Worm (Caenorhabditis elegans) whole organism, L4 larva: ENCODE results near the gene ubxn-5.

Source experiments
- D1046.2 ChIP-seq: fragments of 200-800 bp; sonication (Bioruptor generic); IDR thresholded peaks from 2 replicates; pipeline ENCODE4 v1.3.6; 2022; ENCODE audit warnings: missing genetic modification characterization, missing compliant biosample characterization
- F26F4.8 ChIP-seq: fragments of 200-800 bp; sonication (Bioruptor generic); conservative IDR thresholded peaks from 2 replicates; pipeline ENCODE4 v1.3.6; 2022; ENCODE audit warnings: missing genetic modification characterization, missing compliant biosample characterization
- Y48G9A.11 ChIP-seq: fragments of 200-800 bp; sonication (Bioruptor generic); IDR thresholded peaks from 2 replicates; pipeline ENCODE4 v1.3.6; 2022; ENCODE audit warnings: missing genetic modification reagents, missing genetic modification characterization, missing compliant biosample characterization
- aha-1 ChIP-seq: fragments of 150-350 bp; peaks from one replicate; lab custom pipeline; 2014; ENCODE audit warnings: missing biosample characterization, missing genetic modification characterization
- ama-1 ChIP-seq: fragments of 150-350 bp; optimal IDR thresholded peaks from 2 replicates; lab custom pipeline; 2014; ENCODE audit warnings: inconsistent platforms, mixed read lengths
- attf-4 ChIP-seq: sonication (generic microtip); optimal IDR thresholded peaks from 3 replicates; lab custom pipeline; 2017; ENCODE audit warnings: missing biosample characterization, missing genetic modification characterization
- ceh-28 ChIP-seq: fragments of 150-350 bp; optimal IDR thresholded peaks from 2 replicates; lab custom pipeline; 2014; ENCODE audit warnings: missing biosample characterization, missing genetic modification reagents, missing genetic modification characterization
- ceh-44 ChIP-seq: fragments of 200-800 bp; sonication (Bioruptor generic); IDR thresholded peaks from 2 replicates; pipeline ENCODE4 v1.3.6; 2022; ENCODE audit warnings: missing genetic modification reagents, missing genetic modification characterization, missing compliant biosample characterization
- ceh-62 ChIP-seq: sonication (generic microtip); optimal IDR thresholded peaks from 2 replicates; lab custom pipeline; 2017; ENCODE audit warnings: missing biosample characterization, missing genetic modification characterization
- ces-1 ChIP-seq: fragments of 150-350 bp; sonication (generic microtip); optimal IDR thresholded peaks from 4 replicates; lab custom pipeline; 2014; ENCODE audit warnings: missing biosample characterization, missing genetic modification reagents, missing genetic modification characterization
- cey-2 ChIP-seq: sonication (generic microtip); optimal IDR thresholded peaks from 3 replicates; lab custom pipeline; 2017; ENCODE audit warnings: missing genetic modification characterization, mild to moderate bottlenecking, missing compliant biosample characterization, antibody characterized with exemption, borderline replicate concordance; ENCODE audit not compliant: insufficient read depth
- daf-16 ChIP-seq, 3 experiments: sonication (generic microtip); optimal IDR thresholded peaks; 2 replicates each; lab custom pipeline; 2016 to 2017; ENCODE audit warnings: missing genetic modification characterization in 3 of 3, missing genetic modification reagents in 3 of 3, mild to moderate bottlenecking in 2 of 3, missing compliant biosample characterization in 2 of 3, missing biosample characterization in 1 of 3, moderate library complexity in 1 of 3
- daf-19 ChIP-seq: fragments of 200-800 bp; sonication (Bioruptor generic); conservative IDR thresholded peaks from 2 replicates; pipeline ENCODE4 v1.3.6; 2022; ENCODE audit warnings: missing genetic modification characterization, missing compliant biosample characterization
- daf-8 ChIP-seq: fragments of 200-800 bp; sonication (Bioruptor generic); IDR thresholded peaks from 2 replicates; pipeline ENCODE4 v1.3.6; 2022; ENCODE audit warnings: missing genetic modification characterization, missing compliant biosample characterization
- dmd-8 ChIP-seq: fragments of 200-800 bp; sonication (Bioruptor generic); IDR thresholded peaks from 2 replicates; pipeline ENCODE4 v1.3.6; 2022; ENCODE audit warnings: missing genetic modification characterization, missing compliant biosample characterization
- duxl-1 ChIP-seq: sonication (generic microtip); optimal IDR thresholded peaks from 2 replicates; lab custom pipeline; 2016; ENCODE audit warnings: mild to moderate bottlenecking, missing genetic modification characterization, moderate library complexity, missing compliant biosample characterization; ENCODE audit not compliant: poor library complexity
- fos-1 ChIP-seq: fragments of 150-350 bp; optimal IDR thresholded peaks from 2 replicates; lab custom pipeline; 2014; ENCODE audit warnings: missing biosample characterization, missing genetic modification characterization
- hlh-11 ChIP-seq: fragments of 200-800 bp; sonication (Bioruptor generic); optimal IDR thresholded peaks from 2 replicates; lab custom pipeline; 2018; ENCODE audit warnings: mild to moderate bottlenecking, missing genetic modification characterization, missing compliant biosample characterization
- hlh-30 ChIP-seq: sonication (generic microtip); optimal IDR thresholded peaks from 2 replicates; lab custom pipeline; 2017; ENCODE audit warnings: antibody characterized with exemption, mild to moderate bottlenecking, missing genetic modification characterization, missing compliant biosample characterization; ENCODE audit not compliant: insufficient read depth
- lin-29 ChIP-seq: fragments of 200-800 bp; sonication (Bioruptor generic); IDR thresholded peaks from 2 replicates; pipeline ENCODE4 v1.3.6; 2022; ENCODE audit warnings: missing genetic modification reagents, missing genetic modification characterization, missing compliant biosample characterization
- lin-38 ChIP-seq: fragments of 200-800 bp; sonication (Bioruptor generic); IDR thresholded peaks from 2 replicates; pipeline ENCODE4 v1.3.6; 2022; ENCODE audit warnings: missing genetic modification reagents, missing genetic modification characterization, missing compliant biosample characterization
- lir-3 ChIP-seq: sonication (generic microtip); optimal IDR thresholded peaks from 2 replicates; lab custom pipeline; 2016; ENCODE audit warnings: mild to moderate bottlenecking, missing genetic modification characterization, missing compliant biosample characterization
- lsy-2 ChIP-seq, 2 experiments: fragments of 150-350 bp in 1 of 2; sonication (generic microtip) in 1 of 2; optimal IDR thresholded peaks; 2 replicates each; lab custom pipeline; 2014 to 2017; ENCODE audit warnings: missing biosample characterization in 2 of 2, missing genetic modification characterization in 2 of 2
- madf-5 ChIP-seq, 2 experiments: fragments of 200-800 bp; sonication (Bioruptor generic); IDR thresholded peaks; 2 replicates each; pipeline ENCODE4 v1.3.6; 2022; ENCODE audit warnings: missing compliant biosample characterization in 2 of 2, missing genetic modification characterization in 2 of 2
- madf-9 ChIP-seq: fragments of 200-800 bp; sonication (Bioruptor generic); conservative IDR thresholded peaks from 2 replicates; pipeline ENCODE4 v1.3.6; 2022; ENCODE audit warnings: missing genetic modification reagents, missing genetic modification characterization, missing compliant biosample characterization
- mdl-1 ChIP-seq, 2 experiments: fragments of 150-350 bp in 1 of 2; sonication (generic microtip) in 1 of 2; optimal IDR thresholded peaks; 2 replicates each; lab custom pipeline; 2014 to 2017; ENCODE audit warnings: missing biosample characterization in 2 of 2, missing genetic modification characterization in 2 of 2
- mep-1 ChIP-seq: fragments of 150-350 bp; sonication (generic microtip); optimal IDR thresholded peaks from 3 replicates; lab custom pipeline; 2014; ENCODE audit warnings: missing biosample characterization, missing genetic modification characterization
- mes-2 ChIP-seq: sonication (generic microtip); optimal IDR thresholded peaks from 2 replicates; lab custom pipeline; 2016; ENCODE audit warnings: missing genotype, mild to moderate bottlenecking, missing genetic modification characterization, missing compliant biosample characterization; ENCODE audit not compliant: poor library complexity, severe bottlenecking
- nhr-102 ChIP-seq: sonication (generic microtip); optimal IDR thresholded peaks from 2 replicates; lab custom pipeline; 2016; ENCODE audit warnings: mild to moderate bottlenecking, missing genetic modification characterization, moderate library complexity, missing compliant biosample characterization
- nhr-28 ChIP-seq: fragments of 150-350 bp; optimal IDR thresholded peaks from 2 replicates; lab custom pipeline; 2014; ENCODE audit warnings: missing biosample characterization, missing genetic modification characterization
- nhr-41 ChIP-seq: fragments of 200-800 bp; sonication (Bioruptor generic); IDR thresholded peaks from 2 replicates; pipeline ENCODE4 v1.3.6; 2022; ENCODE audit warnings: missing genetic modification reagents, missing genetic modification characterization, missing compliant biosample characterization
- nhr-77 ChIP-seq: fragments of 150-350 bp; optimal IDR thresholded peaks from 2 replicates; lab custom pipeline; 2014; ENCODE audit warnings: missing biosample characterization, missing genetic modification characterization
- set-16 ChIP-seq: fragments of 200-800 bp; sonication (Bioruptor generic); IDR thresholded peaks from 2 replicates; pipeline ENCODE4 v1.3.6; 2022; ENCODE audit warnings: missing genetic modification reagents, missing genetic modification characterization, missing compliant biosample characterization
- snpc-1.2 ChIP-seq: fragments of 200-800 bp; sonication (Bioruptor generic); IDR thresholded peaks from 2 replicates; pipeline ENCODE4 v1.3.6; 2022; ENCODE audit warnings: missing genetic modification reagents, missing genetic modification characterization, missing compliant biosample characterization
- snpc-4 ChIP-seq: fragments of 150-350 bp; optimal IDR thresholded peaks from 2 replicates; lab custom pipeline; 2014; ENCODE audit warnings: missing biosample characterization, missing genetic modification characterization
- spr-3 ChIP-seq: fragments of 200-800 bp; sonication (Bioruptor generic); optimal IDR thresholded peaks from 2 replicates; lab custom pipeline; 2018; ENCODE audit warnings: mild to moderate bottlenecking, missing genetic modification characterization, missing compliant biosample characterization
- tra-1 ChIP-seq: fragments of 200-800 bp; sonication (Bioruptor generic); IDR thresholded peaks from 2 replicates; pipeline ENCODE4 v1.3.6; 2022; ENCODE audit warnings: missing genetic modification reagents, missing genetic modification characterization, missing compliant biosample characterization
- unc-62 ChIP-seq, 3 experiments: fragments of 150-350 bp in 1 of 3; sonication (generic microtip); optimal IDR thresholded peaks in 2 of 3; peaks in 1 of 3; 1 replicate in 1 of 3; 2 replicates in 2 of 3; lab custom pipeline; 2014 to 2017; ENCODE audit warnings: missing biosample characterization in 3 of 3, missing genetic modification characterization in 3 of 3, missing genetic modification reagents in 3 of 3, missing genotype in 1 of 3
- vab-7 ChIP-seq: fragments of 200-800 bp; sonication (Bioruptor generic); IDR thresholded peaks from 2 replicates; pipeline ENCODE4 v1.3.6; 2022; ENCODE audit warnings: missing genetic modification reagents, missing genetic modification characterization, missing compliant biosample characterization
- zfp-2 ChIP-seq: sonication (generic microtip); optimal IDR thresholded peaks from 2 replicates; lab custom pipeline; 2016; ENCODE audit warnings: mild to moderate bottlenecking, missing genetic modification characterization, missing compliant biosample characterization
- zfp-3 ChIP-seq: fragments of 200-800 bp; sonication (Bioruptor generic); conservative IDR thresholded peaks from 2 replicates; pipeline ENCODE4 v1.3.6; 2022; ENCODE audit warnings: missing genetic modification reagents, missing genetic modification characterization, missing compliant biosample characterization
- zip-11 ChIP-seq: fragments of 200-800 bp; sonication (Bioruptor generic); IDR thresholded peaks from 2 replicates; pipeline ENCODE4 v1.3.6; 2022; ENCODE audit warnings: missing genetic modification characterization, missing compliant biosample characterization

The ubxn-5 gene

DNA sequence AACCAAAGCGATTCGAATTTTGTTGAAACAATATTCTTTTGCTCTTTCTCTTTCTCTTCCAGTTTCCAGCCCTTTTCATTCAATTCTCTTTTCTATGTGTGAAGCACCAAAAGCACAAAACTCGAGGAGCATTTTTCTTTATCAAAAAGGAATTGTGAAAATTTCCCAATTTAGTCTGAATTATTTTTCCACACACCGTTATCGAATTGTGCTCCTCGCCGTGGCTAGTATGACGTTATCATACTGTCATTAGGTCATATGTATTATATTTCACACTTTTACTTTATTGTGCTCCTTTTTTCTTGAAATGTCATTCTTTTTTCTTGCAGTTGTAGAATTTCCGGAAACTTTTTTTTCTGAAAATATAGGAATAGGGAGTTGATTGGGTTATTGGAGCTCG is 12.7 kb downstream of the ubxn-5 start (continued):
- no peak for TF ChIP-seq ama-1
- TF ChIP-seq nhr-77 (tag; lab: Kevin White, UChicago) = peak; percentile 59
- no peak for TF ChIP-seq fos-1 (tag; lab: Kevin White, UChicago)
- TF ChIP-seq mdl-1 (tag; optimal IDR thresholded peaks at IDR 0.05; lab: Kevin White, UChicago) = no peak
- no peak for TF ChIP-seq lin-29 (GFP tag; lab: Robert Waterston, UW)
- TF ChIP-seq set-16 (GFP tag; lab: Robert Waterston, UW) = no peak

DNA sequence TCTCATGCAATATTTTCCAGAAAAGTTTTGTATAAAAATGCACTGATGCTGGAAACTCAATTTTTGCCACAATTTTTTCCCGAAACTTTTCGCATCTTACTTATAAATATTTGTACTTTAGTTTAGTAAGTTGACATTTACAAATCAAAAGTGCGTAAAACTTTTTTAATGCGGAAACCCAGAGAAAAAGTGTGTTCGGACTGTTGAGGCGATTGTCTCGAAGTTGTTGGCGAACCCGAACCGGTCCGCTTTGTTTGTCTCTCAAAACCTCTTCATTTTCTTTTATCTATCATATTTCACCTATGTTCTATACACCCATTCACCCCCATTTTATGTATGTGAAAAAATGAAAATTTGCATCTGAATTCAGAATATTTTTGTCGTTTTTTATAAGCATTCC is 13.7 kb downstream of the ubxn-5 start:
- TF ChIP-seq ceh-62 (tag; lab: Kevin White, UChicago) (no peak), hlh-30 (tag; lab: Kevin White, UChicago) (no peak), daf-16 (GFP tag; optimal IDR thresholded peaks at IDR 0.05; lab: Kevin White, UChicago) (no peak), daf-16 (tag; optimal IDR thresholded peaks at IDR 0.05; lab: Kevin White, UChicago) (peak; percentile 26), duxl-1 (tag; lab: Kevin White, UChicago) (no peak), nhr-28 (peak; percentile 21)

DNA sequence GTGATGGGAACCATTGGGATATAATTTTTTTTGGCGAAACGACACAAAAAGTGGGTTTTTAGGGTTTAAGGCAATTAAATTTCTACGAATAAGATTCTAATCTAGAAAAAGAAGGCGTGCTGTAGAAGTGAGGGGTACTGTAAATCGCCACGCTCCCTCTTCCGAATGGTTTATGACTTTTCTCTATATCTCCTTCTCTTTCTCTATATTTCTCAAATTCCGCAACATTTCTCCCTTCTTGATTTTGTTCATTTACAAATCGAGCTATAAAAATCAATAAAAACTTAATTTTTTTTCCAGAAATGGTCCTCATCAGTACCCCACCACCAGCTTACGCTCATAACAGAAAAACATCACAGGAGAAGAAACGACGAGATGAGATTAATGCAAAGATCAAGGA is 16.1 kb downstream of the ubxn-5 start, which contains the start of gene ref-1:
Gene ref-1 (plus strand): TSS at position 301 of the 400 bp plus-strand sequence.
- TF ChIP-seq spr-3 (GFP tag; lab: Kevin White, UChicago) (no peak), madf-5 (GFP tag; IDR thresholded peaks at IDR 0.05; lab: Robert Waterston, UW) (no peak), vab-7 (GFP tag; lab: Robert Waterston, UW) (no peak), ceh-28 (no peak), snpc-4 (tag; lab: Kevin White, UChicago) (no peak)

DNA sequence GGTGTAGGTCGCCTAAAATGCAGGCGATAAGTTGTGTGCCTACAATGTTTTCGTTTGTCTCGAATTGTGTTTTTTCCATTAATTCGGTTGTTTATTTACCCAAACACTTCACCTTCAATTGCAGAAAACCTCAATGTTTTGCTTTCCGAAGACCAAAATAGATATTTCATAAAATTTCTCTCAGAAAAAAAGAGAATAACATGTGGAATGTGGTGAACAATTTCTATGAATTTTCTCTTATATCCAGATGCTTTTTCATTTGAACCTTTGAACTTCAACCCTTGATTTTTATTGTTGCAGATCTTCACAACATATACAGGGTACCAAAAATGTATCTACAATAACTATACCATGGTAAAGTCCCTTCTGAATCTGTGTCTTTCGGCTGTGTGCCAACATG is 27.9 kb downstream of the ubxn-5 start, which contains the start of gene T01E8.1:
Gene T01E8.1 (plus strand): TSS at position 301 of the 400 bp plus-strand sequence.
- no peak for TF ChIP-seq daf-8 (GFP tag; lab: Robert Waterston, UW)
- TF ChIP-seq F26F4.8 (GFP tag; lab: Robert Waterston, UW) = no peak
- TF ChIP-seq duxl-1 (tag; lab: Kevin White, UChicago) = no peak
- TF ChIP-seq cey-2 (tag; lab: Kevin White, UChicago) = no peak
- no peak for TF ChIP-seq zfp-3

DNA sequence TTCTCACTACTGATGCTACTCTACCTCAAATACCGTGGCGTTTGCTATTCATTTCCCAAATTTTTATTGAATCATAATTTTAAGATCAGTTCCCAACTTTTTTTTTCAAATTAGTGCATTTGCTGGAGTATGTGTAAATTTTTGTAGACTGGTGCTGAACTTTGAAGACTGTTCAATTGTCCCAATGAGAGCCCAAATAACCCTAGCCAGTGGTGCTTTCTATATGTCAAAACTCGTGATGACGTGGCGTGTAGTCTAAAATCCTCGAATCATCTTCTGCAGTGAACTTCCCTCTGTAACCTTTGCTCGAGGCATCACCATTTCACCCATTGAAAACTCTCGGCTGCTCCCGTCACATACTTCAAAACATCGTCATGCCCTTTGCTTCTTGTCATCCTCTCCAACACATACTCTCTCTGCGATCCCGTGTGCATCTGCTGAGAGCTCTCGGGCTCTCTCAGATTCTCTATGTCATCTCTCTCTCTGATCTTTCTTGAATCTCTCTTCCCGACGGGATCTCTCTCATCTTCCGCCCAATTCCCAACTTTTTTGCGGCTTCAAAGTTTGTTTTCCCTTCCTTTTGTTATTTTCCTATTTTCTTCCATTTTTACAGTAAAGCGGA is 29.8 kb downstream of the ubxn-5 start:
- TF ChIP-seq dmd-8 (GFP tag; lab: Robert Waterston, UW) = no peak
- no peak for TF ChIP-seq tra-1 (GFP tag; lab: Robert Waterston, UW)
- no peak for TF ChIP-seq lir-3 (tag; lab: Kevin White, UChicago)
- no peak for TF ChIP-seq zip-11
- no peak for TF ChIP-seq snpc-1.2
- TF ChIP-seq lsy-2 (tag; optimal IDR thresholded peaks at IDR 0.05; lab: Kevin White, UChicago) = no peak
- no peak for TF ChIP-seq nhr-28
- TF ChIP-seq unc-62 (GFP tag; optimal IDR thresholded peaks at IDR 0.05 in 1 of 2; lab: Kevin White, UChicago) = peak in 1 of 2 experiments; percentile 94
- TF ChIP-seq unc-62 (tag; optimal IDR thresholded peaks at IDR 0.05; lab: Kevin White, UChicago) = no peak
- TF ChIP-seq lin-38 (GFP tag; lab: Robert Waterston, UW) = no peak
- no peak for TF ChIP-seq zfp-2 (tag; lab: Kevin White, UChicago)
- TF ChIP-seq nhr-41 (GFP tag; lab: Robert Waterston, UW) = no peak
- no peak for TF ChIP-seq attf-4
- no peak for TF ChIP-seq D1046.2 (GFP tag; lab: Robert Waterston, UW)
- no peak for TF ChIP-seq nhr-102 (tag; lab: Kevin White, UChicago)
- TF ChIP-seq daf-19 = no peak
- no peak for TF ChIP-seq snpc-4 (tag; lab: Kevin White, UChicago)
- TF ChIP-seq ceh-44 (GFP tag; lab: Robert Waterston, UW) = no peak
- no peak for TF ChIP-seq mep-1 (tag; lab: Kevin White, UChicago)
- no peak for TF ChIP-seq ces-1
- TF ChIP-seq aha-1 (tag; lab: Kevin White, UChicago) = no peak
- no peak for TF ChIP-seq Y48G9A.11 (GFP tag; lab: Robert Waterston, UW)
- no peak for TF ChIP-seq ceh-62 (tag; lab: Kevin White, UChicago)
- TF ChIP-seq mes-2 (tag; lab: Kevin White, UChicago) = no peak
- no peak for TF ChIP-seq daf-8 (GFP tag; lab: Robert Waterston, UW)
- TF ChIP-seq hlh-11 (tag; lab: Kevin White, UChicago) = peak; percentile 34
- TF ChIP-seq madf-9 (GFP tag; lab: Robert Waterston, UW) = no peak
